Fruit fly (Drosophila melanogaster): ENCODE measurements around the gene CG11050.

DNA sequence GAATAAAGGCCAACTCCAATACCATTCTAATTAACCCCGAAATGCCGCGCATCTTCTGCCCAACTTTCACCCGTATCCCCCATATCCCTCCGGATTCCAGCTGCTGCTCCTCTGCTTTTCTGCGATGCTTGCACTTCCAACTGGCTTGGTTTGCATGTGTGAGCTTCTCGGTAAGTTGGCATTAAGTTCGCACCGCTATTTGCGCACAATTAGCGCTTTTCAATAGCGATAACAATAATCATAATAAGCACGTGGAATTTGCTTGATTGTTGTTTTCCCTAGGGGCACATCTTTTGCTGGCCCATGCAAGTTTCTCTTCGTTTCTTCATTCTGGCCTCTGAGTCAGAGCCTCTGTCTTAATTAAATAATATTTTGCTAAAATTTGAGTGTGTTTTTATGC lies 11.2 kb downstream of the CG11050 start:
- TF ChIP-seq fru (GFP tag; optimal IDR thresholded peaks at IDR 0.05) (no peak), sv (GFP tag; optimal IDR thresholded peaks at IDR 0.05) (no peak), tai (GFP tag; optimal IDR thresholded peaks at IDR 0.05) (no peak), foxo (GFP tag; optimal IDR thresholded peaks at IDR 0.05) (no peak)

Measured in whole organism, wandering third instar larva.